Fruit fly (Drosophila melanogaster): ENCODE results near the gene Hel25E.

Gene Hel25E

DNA sequence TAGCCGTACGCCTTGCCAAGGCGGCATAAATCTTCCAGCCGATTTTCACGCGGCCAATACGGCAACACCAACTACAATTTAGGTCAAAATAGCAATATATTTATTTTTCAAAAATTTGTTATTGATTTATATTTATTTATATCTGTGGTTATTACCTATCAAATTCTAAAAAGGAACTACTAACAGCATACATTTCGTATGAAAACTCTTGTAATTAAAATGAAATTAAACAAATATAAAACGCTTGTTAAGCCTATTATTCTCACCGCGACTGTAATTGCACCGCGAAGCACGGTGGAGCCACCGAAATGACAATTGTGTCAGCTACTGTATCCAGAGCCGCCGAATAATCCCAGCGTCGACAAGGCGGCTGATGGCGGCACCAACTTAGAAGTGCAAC is 42.7 kb downstream of the Hel25E start:
- TF ChIP-seq CG17801 (GFP tag; optimal IDR thresholded peaks at IDR 0.05; ENCODE audit: partially characterized antibody) = no peak

DNA sequence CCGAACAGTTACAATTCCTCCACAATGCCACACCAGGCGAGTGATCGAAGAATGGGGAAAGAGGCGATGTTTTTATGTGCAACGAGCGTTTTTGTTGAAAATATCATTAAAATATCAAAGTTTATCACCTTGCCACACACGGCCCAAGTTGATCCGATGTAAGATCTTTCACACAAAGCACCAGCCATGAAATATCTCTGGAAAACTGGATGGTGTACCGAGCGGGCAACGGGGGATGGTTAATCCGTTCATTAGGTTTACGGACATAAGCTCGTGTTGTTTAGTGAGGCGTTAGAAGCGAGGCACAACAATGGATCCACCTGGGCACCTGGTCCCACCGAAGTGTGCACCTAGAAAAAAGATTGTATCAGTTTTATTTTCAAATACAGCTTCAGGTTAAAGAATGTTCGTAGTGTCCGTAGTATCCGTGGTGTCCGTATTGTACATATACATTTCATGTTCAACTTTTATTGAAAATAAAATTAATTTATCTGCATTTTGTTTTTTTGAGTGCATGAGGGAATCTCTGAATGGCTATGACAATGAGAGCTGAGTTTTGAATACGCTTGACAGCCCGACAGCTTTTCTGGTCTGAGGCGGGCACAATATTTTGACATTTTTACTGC is 45.5 kb downstream of the Hel25E start:
- TF ChIP-seq CG17801 (GFP tag; optimal IDR thresholded peaks at IDR 0.05; ENCODE audit: partially characterized antibody) = no peak

DNA sequence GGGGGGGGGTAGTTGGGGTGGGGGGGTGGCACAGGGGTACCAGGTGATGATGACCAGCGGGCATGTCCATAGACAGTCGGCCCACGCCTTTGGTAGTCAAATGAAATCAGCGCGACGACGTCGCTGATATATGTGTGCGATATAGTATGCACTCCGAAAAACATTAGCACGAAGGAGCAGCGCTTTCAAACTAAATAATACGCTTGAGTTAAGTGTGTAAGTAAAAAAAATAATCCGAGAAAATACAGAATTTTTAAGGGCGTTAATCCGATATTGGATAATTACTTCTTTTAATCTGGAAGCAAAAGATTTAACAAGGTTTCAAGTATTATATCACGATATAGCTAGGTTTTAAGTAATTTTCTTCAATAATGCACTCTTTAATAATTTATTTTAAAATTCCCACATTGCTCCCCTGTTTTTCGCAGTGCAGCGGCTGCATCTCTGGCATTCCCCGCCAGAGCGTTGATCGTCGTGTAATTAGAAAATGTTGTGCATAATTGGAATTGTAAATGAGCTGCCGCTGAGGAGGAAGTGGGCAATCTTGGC is 47.2 kb downstream of the Hel25E start:
- no peak for TF ChIP-seq CG17801 (GFP tag; optimal IDR thresholded peaks at IDR 0.05; ENCODE audit: partially characterized antibody)

DNA sequence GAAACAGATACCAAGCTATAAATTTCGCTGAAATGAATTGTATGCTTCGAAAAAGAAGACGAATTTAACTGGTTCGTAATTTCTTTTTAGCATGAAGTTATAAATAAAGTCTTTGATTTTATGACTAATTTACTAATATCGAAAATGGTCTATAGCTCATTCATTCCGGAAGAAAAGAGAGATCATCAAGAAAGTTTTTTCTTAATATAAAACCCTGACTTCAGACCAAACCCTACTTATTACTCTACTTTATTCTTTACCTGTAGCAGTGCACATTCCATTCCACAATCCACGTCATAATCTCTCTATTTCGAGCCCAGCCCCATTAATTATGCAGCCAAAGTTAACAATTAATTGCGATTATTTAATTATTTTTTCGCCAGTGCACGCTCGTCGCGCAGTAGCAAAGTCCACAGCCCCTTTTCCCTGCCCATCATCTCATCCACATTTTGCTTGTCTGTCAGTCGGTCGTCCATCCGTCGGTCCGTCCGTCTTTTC is 48.2 kb downstream of the Hel25E start:
- TF ChIP-seq CG17801 (GFP tag; optimal IDR thresholded peaks at IDR 0.05; ENCODE audit: partially characterized antibody) = no peak

DNA sequence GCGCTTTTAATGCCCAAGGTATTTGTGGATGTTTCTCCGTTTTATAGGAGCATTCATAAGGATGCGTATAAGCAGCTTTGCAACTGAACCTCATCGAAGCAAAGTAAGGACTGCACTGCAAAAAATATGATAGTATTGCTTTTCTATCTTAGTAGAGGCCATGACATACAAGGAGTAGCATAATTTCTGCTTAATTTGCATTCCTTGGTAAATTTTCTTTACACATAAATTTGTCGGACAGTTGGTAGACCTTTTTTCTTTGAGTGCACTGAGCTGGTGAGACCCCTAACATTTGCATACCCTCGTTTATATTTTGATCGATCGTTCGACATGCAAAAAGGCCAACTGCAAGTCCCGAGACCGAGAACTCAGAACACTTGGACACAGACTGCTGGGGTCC is 49.2 kb downstream of the Hel25E start:
- no peak for TF ChIP-seq CG17801 (GFP tag; optimal IDR thresholded peaks at IDR 0.05; ENCODE audit: partially characterized antibody)

DNA sequence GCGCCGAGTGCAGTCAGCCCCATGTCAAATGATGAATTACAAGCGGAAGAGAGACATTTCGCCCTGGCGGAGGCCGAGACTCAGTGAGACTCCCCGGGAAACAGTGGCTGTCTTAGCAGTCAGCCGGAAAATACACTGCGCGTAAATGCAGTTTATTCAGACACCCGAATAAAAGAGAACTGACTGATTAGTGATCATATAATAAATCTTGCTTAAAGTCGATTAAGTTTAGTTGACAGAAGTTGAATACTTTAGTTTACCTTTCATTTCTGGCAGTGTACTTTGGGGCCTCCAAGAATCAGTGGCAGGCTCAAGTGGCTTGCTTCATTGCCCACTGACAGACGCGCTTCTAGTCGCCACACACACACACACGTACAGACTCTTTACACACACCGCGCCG is 50.9 kb downstream of the Hel25E start:
- TF ChIP-seq CG17801 (GFP tag; optimal IDR thresholded peaks at IDR 0.05; ENCODE audit: partially characterized antibody) = no peak

DNA sequence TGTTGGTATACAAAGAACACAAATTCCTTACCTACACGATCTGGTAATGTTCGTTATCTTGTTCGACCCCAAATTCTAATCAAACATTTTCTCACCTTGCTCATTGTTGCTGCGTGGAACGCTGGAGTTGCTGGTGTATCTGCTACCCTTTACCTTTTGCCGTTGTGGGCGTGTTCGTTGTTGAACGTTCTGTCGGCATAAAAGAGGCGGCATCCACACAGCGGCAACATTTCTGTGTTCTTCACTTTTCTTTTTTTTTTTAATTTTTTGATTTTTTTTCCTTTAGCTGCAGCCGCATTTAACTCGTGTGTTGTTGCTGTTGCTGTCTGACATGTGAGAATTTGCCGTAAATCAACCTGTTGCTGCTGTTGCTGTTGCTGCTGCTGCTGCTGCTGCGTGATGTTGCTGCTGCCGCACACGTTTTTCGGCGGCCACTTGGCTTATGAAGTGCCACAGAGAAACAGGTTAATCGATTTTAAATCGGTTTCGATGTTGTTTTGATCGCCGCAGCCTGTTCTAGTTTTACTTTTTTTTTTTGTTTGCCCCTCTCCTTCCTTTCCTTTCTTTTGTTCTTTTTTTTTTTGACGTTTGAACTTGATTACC is 52.3 kb downstream of the Hel25E start:
- TF ChIP-seq CG17801 (GFP tag; optimal IDR thresholded peaks at IDR 0.05; ENCODE audit: partially characterized antibody) = no peak
